Fruit fly (Drosophila melanogaster) whole organism, prepupa: ENCODE results near the gene TwdlL.

Experiments used
- CG15336 ChIP-seq: fragments of 200-800 bp; sonication (Bioruptor generic); IDR thresholded peaks from 2 replicates; pipeline ENCODE4 v1.3.6; 2022; ENCODE audit warnings: missing biosample characterization, missing genetic modification characterization
- CG1621 ChIP-seq: fragments of 200-800 bp; sonication (Bioruptor generic); optimal IDR thresholded peaks from 3 replicates; lab custom pipeline; 2018; ENCODE audit warnings: missing biosample characterization, mild to moderate bottlenecking, missing genetic modification characterization
- Eip78C ChIP-seq: fragments of 200-800 bp; sonication (Bioruptor generic); peaks from one replicate; lab custom pipeline; 2016; ENCODE audit warnings: missing biosample characterization, missing genetic modification characterization
- Eip93F ChIP-seq: fragments of 200-800 bp; sonication (Bioruptor generic); optimal IDR thresholded peaks from 2 replicates; lab custom pipeline; 2016; ENCODE audit warnings: missing biosample characterization, mild to moderate bottlenecking, missing genetic modification characterization
- Hr39 ChIP-seq: fragments of 200-800 bp; sonication (Bioruptor generic); optimal IDR thresholded peaks from 2 replicates; lab custom pipeline; 2016; ENCODE audit warnings: missing biosample characterization, missing genetic modification characterization
- Lpt ChIP-seq: fragments of 200-800 bp; sonication (Bioruptor generic); optimal IDR thresholded peaks from 3 replicates; lab custom pipeline; 2016; ENCODE audit warnings: missing biosample characterization, missing genetic modification characterization
- OdsH ChIP-seq: fragments of 200-800 bp; sonication (Bioruptor generic); optimal IDR thresholded peaks from 3 replicates; lab custom pipeline; 2016; ENCODE audit warnings: missing biosample characterization, missing genetic modification characterization
- achi ChIP-seq: fragments of 200-800 bp; sonication (Bioruptor generic); optimal IDR thresholded peaks from 3 replicates; lab custom pipeline; 2016; ENCODE audit warnings: missing biosample characterization, missing genetic modification characterization
- acj6 ChIP-seq: fragments of 200-800 bp; sonication (Bioruptor generic); optimal IDR thresholded peaks from 3 replicates; lab custom pipeline; 2016; ENCODE audit warnings: missing biosample characterization, missing genetic modification characterization
- dac ChIP-seq: fragments of 200-800 bp; sonication (Bioruptor generic); optimal IDR thresholded peaks from 2 replicates; lab custom pipeline; 2017; ENCODE audit warnings: missing biosample characterization, mild to moderate bottlenecking, missing genetic modification characterization
- topi ChIP-seq: fragments of 200-800 bp; sonication (Bioruptor generic); optimal IDR thresholded peaks from 3 replicates; lab custom pipeline; 2016; ENCODE audit warnings: missing biosample characterization, missing genetic modification characterization
- vri ChIP-seq: fragments of 200-800 bp; sonication (Bioruptor generic); optimal IDR thresholded peaks from 3 replicates; lab custom pipeline; 2016; ENCODE audit warnings: missing biosample characterization, mild to moderate bottlenecking, missing genetic modification characterization

- no peak for TF ChIP-seq CG1621 (tag; lab: Kevin White, UChicago)
- TF ChIP-seq CG15336 (GFP tag; lab: Robert Waterston, UW), result no peak
- no peak for TF ChIP-seq achi (GFP tag; lab: Kevin White, UChicago)
- no peak for TF ChIP-seq OdsH (GFP tag; lab: Kevin White, UChicago)
- TF ChIP-seq vri, result no peak
- no peak for TF ChIP-seq Lpt (GFP tag; lab: Kevin White, UChicago)
- TF ChIP-seq Eip78C (GFP tag; lab: Kevin White, UChicago), result no peak
- TF ChIP-seq topi, result no peak
- no peak for TF ChIP-seq Hr39
- no peak for TF ChIP-seq dac (GFP tag; lab: Kevin White, UChicago)
- no peak for TF ChIP-seq Eip93F (GFP tag; lab: Kevin White, UChicago)
- no peak for TF ChIP-seq acj6
Measured at dm6 chr3R:26618818-26619217, 6.6 kb downstream of the TwdlL start, which contains the start of gene TwdlM.
